Fruit fly (Drosophila melanogaster): Measurements from ENCODE around the gene Pten.
A peak's percentile ranks its signal among the peaks of the same experiment; 100 is the strongest.

Pten gene

DNA sequence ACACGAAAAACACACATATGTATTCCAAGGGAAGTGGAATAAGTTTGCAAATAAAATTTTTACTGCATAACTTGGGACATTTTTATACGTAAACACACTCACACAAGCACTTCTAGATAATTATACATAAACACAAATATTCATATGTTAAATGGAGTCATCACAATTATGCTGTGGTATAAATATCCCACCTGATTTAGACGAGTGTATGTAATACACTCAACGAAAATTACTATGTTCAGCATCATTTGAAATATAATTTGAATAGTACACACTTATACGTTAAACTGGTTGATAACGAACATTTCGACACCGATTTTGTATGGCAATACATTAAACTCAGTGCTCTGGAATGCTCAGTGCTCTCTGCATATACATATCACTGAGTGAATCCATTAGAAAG lies 29.8 kb downstream of the Pten start (continued):
- TF ChIP-seq so (GFP tag; IDR thresholded peaks at IDR 0.05) (0 out of 3 replicates have a peak, but pooled peaks have one; percentile 25), cg (GFP tag; optimal IDR thresholded peaks at IDR 0.05) (peak; percentile 83), Xrp1 (GFP tag; IDR thresholded peaks at IDR 0.05) (no peak), CG17359 (tag; optimal IDR thresholded peaks at IDR 0.05) (peak; percentile 34), bowl (GFP tag; IDR thresholded peaks at IDR 0.05) (no peak), CG32767 (GFP tag; IDR thresholded peaks at IDR 0.05) (no peak), Rx (GFP tag; IDR thresholded peaks at IDR 0.05) (no peak), esg (GFP tag; conservative IDR thresholded peaks at IDR 0.05) (0 out of 2 replicates have a peak, but pooled peaks have one; percentile 12), lilli (GFP tag; optimal IDR thresholded peaks at IDR 0.05) (peak; percentile 34), nau (GFP tag; optimal IDR thresholded peaks at IDR 0.05) (peak; percentile 42), Atf3 (GFP tag; optimal IDR thresholded peaks at IDR 0.05) (peak; percentile 2), ssp (GFP tag; IDR thresholded peaks at IDR 0.05) (no peak), Med (GFP tag) (peak; percentile 81), CG11695 (GFP tag; IDR thresholded peaks at IDR 0.05) (0 out of 3 replicates have a peak, but pooled peaks have one; percentile 39), slbo (GFP tag; IDR thresholded peaks at IDR 0.05) (peak; percentile 42; the same call in 1 of the 2 replicates), TFAM (GFP tag; optimal IDR thresholded peaks at IDR 0.05) (no peak), gfzf (GFP tag; optimal IDR thresholded peaks at IDR 0.05) (no peak), CG15269 (tag; optimal IDR thresholded peaks at IDR 0.05) (peak; percentile 9), CG2712 (tag; optimal IDR thresholded peaks at IDR 0.05) (peak; percentile 6), CG1792 (GFP tag; optimal IDR thresholded peaks at IDR 0.05) (peak; percentile 11), Dip2 (GFP tag; IDR thresholded peaks at IDR 0.05) (no peak), unpg (GFP tag; optimal IDR thresholded peaks at IDR 0.05) (peak; percentile 22)

DNA sequence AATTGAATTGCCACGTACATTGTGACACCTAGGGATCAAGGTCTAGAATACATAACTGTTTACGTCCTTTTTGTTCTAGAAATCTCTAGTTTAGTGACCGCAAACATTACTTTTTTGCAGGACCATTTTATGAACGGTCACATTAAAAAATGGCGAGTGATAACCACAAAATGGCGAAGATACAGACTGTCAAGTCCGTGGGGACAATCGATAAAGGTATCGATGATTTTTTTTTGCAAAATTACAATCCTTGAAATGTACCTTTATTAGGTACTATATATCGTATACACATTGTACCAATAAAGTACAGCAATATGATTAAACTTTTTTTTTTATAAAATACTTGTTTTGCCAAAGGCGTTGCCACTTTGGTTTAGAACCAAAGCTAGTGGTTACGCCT lies 30.4 kb downstream of the Pten start:
- TF ChIP-seq gcm2 (GFP tag; optimal IDR thresholded peaks at IDR 0.05) (no peak), CG2129 (GFP tag; IDR thresholded peaks at IDR 0.05; ENCODE audit: partially characterized antibody) (0 out of 2 replicates have a peak, but pooled peaks have one; percentile 26), Dfd (GFP tag; optimal IDR thresholded peaks at IDR 0.05) (no peak), phol (tag; optimal IDR thresholded peaks at IDR 0.05) (peak; percentile 99), CG17361 (GFP tag; IDR thresholded peaks at IDR 0.05) (0 out of 3 replicates have a peak, but pooled peaks have one; percentile 10), Sry-δ (GFP tag; optimal IDR thresholded peaks at IDR 0.05) (peak; percentile 56), CG8290 (GFP tag; optimal IDR thresholded peaks at IDR 0.05) (peak; percentile 81), CG8290 (tag; optimal IDR thresholded peaks at IDR 0.05) (peak; percentile 25 to 72), CG4730 (GFP tag; IDR thresholded peaks at IDR 0.05) (no peak), hbn (GFP tag; IDR thresholded peaks at IDR 0.05; ENCODE audit: partially characterized antibody) (0 out of 2 replicates have a peak, but pooled peaks have one; percentile 30), CG16813 (GFP tag; IDR thresholded peaks at IDR 0.05; ENCODE audit: partially characterized antibody) (peak; percentile 62; the same call in 2 of the 3 replicates), Scr (GFP tag; IDR thresholded peaks at IDR 0.05; ENCODE audit: partially characterized antibody) (peak; percentile 64), sens (GFP tag) (peak; percentile 41), CG34224 (GFP tag; IDR thresholded peaks at IDR 0.05; ENCODE audit: partially characterized antibody) (peak; percentile 44), CG1603 (tag; optimal IDR thresholded peaks at IDR 0.05) (peak; percentile 7), pzg (GFP tag; optimal IDR thresholded peaks at IDR 0.05) (peak; percentile 13), Dref (GFP tag; IDR thresholded peaks at IDR 0.05) (peak; percentile 55), Fer1 (GFP tag; optimal IDR thresholded peaks at IDR 0.05) (no peak), CG14860 (GFP tag; IDR thresholded peaks at IDR 0.05; ENCODE audit: partially characterized antibody) (0 out of 3 replicates have a peak, but pooled peaks have one; percentile 35), CG9797 (GFP tag; optimal IDR thresholded peaks at IDR 0.05) (peak; percentile 28), CG13123 (GFP tag; optimal IDR thresholded peaks at IDR 0.05) (no peak), inv (GFP tag; IDR thresholded peaks at IDR 0.05; ENCODE audit: partially characterized antibody) (peak; percentile 37; the same call in 1 of the 2 replicates), Neu2 (GFP tag; optimal IDR thresholded peaks at IDR 0.05; ENCODE audit: borderline replicate concordance) (peak; percentile 96), vnd (GFP tag; IDR thresholded peaks at IDR 0.05; ENCODE audit: partially characterized antibody) (peak; percentile 44; the same call in 2 of the 3 replicates), ems (GFP tag; optimal IDR thresholded peaks at IDR 0.05) (no peak), CG7786 (GFP tag; optimal IDR thresholded peaks at IDR 0.05) (no peak), sqz (GFP tag; optimal IDR thresholded peaks at IDR 0.05) (peak; percentile 40), CG2116 (GFP tag; optimal IDR thresholded peaks at IDR 0.05) (peak; percentile 24), gce (GFP tag; IDR thresholded peaks at IDR 0.05) (no peak)
